Worm (Caenorhabditis elegans) whole organism, L1 larva: ENCODE results near the gene srbc-43.

Source experiments
- elt-2 ChIP-seq: sonication (generic microtip); optimal IDR thresholded peaks from 2 replicates; lab custom pipeline; 2016; ENCODE audit warnings: missing genetic modification characterization, mild to moderate bottlenecking, inconsistent platforms, missing compliant biosample characterization, missing genetic modification reagents
- elt-3 ChIP-seq, 6 experiments: fragments of 150-350 bp in 1 of 6; sonication (generic microtip); optimal IDR thresholded peaks; 2 replicates each; lab custom pipeline; 2017 to 2018; ENCODE audit warnings: missing biosample characterization in 6 of 6, missing genetic modification characterization in 6 of 6, inconsistent platforms in 1 of 6
- nhr-11 ChIP-seq: fragments of 150-350 bp; optimal IDR thresholded peaks from 2 replicates; lab custom pipeline; 2014; ENCODE audit warnings: missing biosample characterization, missing genetic modification characterization
- nhr-20 ChIP-seq: sonication (generic microtip); optimal IDR thresholded peaks from 2 replicates; lab custom pipeline; 2016; ENCODE audit warnings: mild to moderate bottlenecking, missing genetic modification characterization, missing compliant biosample characterization
- nhr-77 ChIP-seq: fragments of 150-350 bp; optimal IDR thresholded peaks from 2 replicates; lab custom pipeline; 2014; ENCODE audit warnings: missing biosample characterization, missing genetic modification characterization
- pag-3 ChIP-seq: sonication (generic microtip); optimal IDR thresholded peaks from 2 replicates; lab custom pipeline; 2017; ENCODE audit warnings: missing genetic modification characterization, mild to moderate bottlenecking, missing compliant biosample characterization, antibody characterized with exemption, borderline replicate concordance; ENCODE audit not compliant: insufficient read depth
- snpc-4 ChIP-seq: fragments of 150-350 bp; optimal IDR thresholded peaks from 2 replicates; lab custom pipeline; 2014; ENCODE audit warnings: missing biosample characterization, missing genetic modification characterization
- sptf-1 ChIP-seq: fragments of 150-350 bp; optimal IDR thresholded peaks from 2 replicates; lab custom pipeline; 2014; ENCODE audit warnings: missing biosample characterization, missing genetic modification characterization
- unc-62 ChIP-seq: fragments of 150-350 bp; optimal IDR thresholded peaks from 2 replicates; lab custom pipeline; 2014; ENCODE audit warnings: missing biosample characterization, missing genetic modification reagents, missing genetic modification characterization
- zip-4 ChIP-seq: fragments of 200-800 bp; sonication (Bioruptor generic); optimal IDR thresholded peaks from 2 replicates; lab custom pipeline; 2018; ENCODE audit warnings: mild to moderate bottlenecking, missing genetic modification characterization, moderate library complexity, missing compliant biosample characterization

DNA sequence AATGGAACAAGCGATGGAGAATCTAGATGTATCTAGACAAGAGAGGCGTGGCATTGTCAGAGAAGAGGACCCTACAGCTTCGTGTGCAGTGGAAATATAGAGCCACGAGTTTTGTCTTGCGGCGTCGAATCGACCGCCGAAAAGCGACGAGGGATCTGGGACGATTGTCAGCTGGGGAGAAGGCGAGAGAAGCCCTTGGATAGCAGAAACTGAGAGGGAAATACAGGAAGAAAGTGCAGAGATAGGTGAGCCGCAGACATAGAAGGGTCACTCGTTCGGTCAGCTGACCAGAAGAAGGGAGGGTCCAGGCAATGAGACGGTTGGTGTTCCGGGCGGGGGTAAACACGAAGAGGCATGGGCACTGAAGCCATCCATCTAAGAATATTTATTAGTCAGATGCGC, 24.2 kb upstream of the srbc-43 start:
- TF ChIP-seq elt-2 (tag; lab: Kevin White, UChicago) = no peak
- TF ChIP-seq nhr-11 (tag; lab: Kevin White, UChicago) = peak; percentile 9
- TF ChIP-seq nhr-20 = peak; percentile 52
- TF ChIP-seq elt-3 (tag; optimal IDR thresholded peaks at IDR 0.05; lab: Kevin White, UChicago) = no peak
- TF ChIP-seq pag-3 = no peak
- no peak for TF ChIP-seq zip-4 (GFP tag; lab: Kevin White, UChicago)
- peak; percentile 28 for TF ChIP-seq snpc-4 (tag; lab: Kevin White, UChicago)
- peak; percentile 32 for TF ChIP-seq nhr-77 (tag; lab: Kevin White, UChicago)
- no peak for TF ChIP-seq unc-62 (GFP tag; lab: Kevin White, UChicago)
- no peak for TF ChIP-seq sptf-1 (tag; lab: Kevin White, UChicago)
